Worm (Caenorhabditis elegans): ENCODE data around the gene fig-1.

ce11 chrV:10939990-10940570 lies 40.9 kb downstream of the fig-1 start:
- no peak for TF ChIP-seq unc-130 (GFP tag; optimal IDR thresholded peaks at IDR 0.05)
- TF ChIP-seq nhr-237 (tag; optimal IDR thresholded peaks at IDR 0.05): no peak
- TF ChIP-seq nhr-10 (tag; optimal IDR thresholded peaks at IDR 0.05): no peak
- no peak for TF ChIP-seq ces-1 (GFP tag; optimal IDR thresholded peaks at IDR 0.05)
- TF ChIP-seq egl-27 (tag; optimal IDR thresholded peaks at IDR 0.05): no peak
- no peak for TF ChIP-seq ama-1 (optimal IDR thresholded peaks at IDR 0.05)
- no peak for TF ChIP-seq dpl-1 (GFP tag; optimal IDR thresholded peaks at IDR 0.05)
- no peak for TF ChIP-seq lin-39 (tag; optimal IDR thresholded peaks at IDR 0.05)
- no peak for TF ChIP-seq cey-2 (tag; optimal IDR thresholded peaks at IDR 0.05; ENCODE audit: borderline replicate concordance, insufficient read depth)
- TF ChIP-seq dmd-6 (GFP tag; IDR thresholded peaks at IDR 0.05): no peak; the same call in 1 of the 2 replicates
- peak; percentile 46 for TF ChIP-seq dve-1 (tag; optimal IDR thresholded peaks at IDR 0.05; ENCODE audit: insufficient read depth)
- no peak for TF ChIP-seq ctbp-1 (GFP tag; IDR thresholded peaks at IDR 0.05)
- TF ChIP-seq jun-1 (tag; optimal IDR thresholded peaks at IDR 0.05): no peak
- no peak for TF ChIP-seq pha-4 (GFP tag; IDR thresholded peaks at IDR 0.05)
- no peak for TF ChIP-seq pha-4 (tag; optimal IDR thresholded peaks at IDR 0.05)

Data from whole organism, L4 larva.